Worm (Caenorhabditis elegans): ENCODE results near the gene R13A5.7.

Gene R13A5.7

ce11 chrIII:7521163-7521562 lies 48.8 kb downstream of the R13A5.7 start, which contains the start of gene lig-4:
Gene lig-4, plus strand, starts transcription at chrIII:7521463.
- no peak for TF ChIP-seq hnd-1 (tag; optimal IDR thresholded peaks at IDR 0.05)

- no peak for TF ChIP-seq ceh-13 (GFP tag; optimal IDR thresholded peaks at IDR 0.05)
- TF ChIP-seq scrt-1 (GFP tag; IDR thresholded peaks at IDR 0.05) = 0 out of 2 replicates have a peak, but pooled peaks have one; percentile 53
- TF ChIP-seq hnd-1 (tag; optimal IDR thresholded peaks at IDR 0.05) = peak; percentile 39
- peak; percentile 63; the same call in 1 of the 2 replicates for TF ChIP-seq sea-1 (GFP tag; conservative IDR thresholded peaks at IDR 0.05)
- peak; percentile 2 for TF ChIP-seq aly-1 (tag; optimal IDR thresholded peaks at IDR 0.05)
- TF ChIP-seq B0310.2 (tag; optimal IDR thresholded peaks at IDR 0.05) = peak; percentile 11
- no peak for TF ChIP-seq ceh-36 (tag; optimal IDR thresholded peaks at IDR 0.05)
- no peak for TF ChIP-seq pes-1 (GFP tag; IDR thresholded peaks at IDR 0.05)
- TF ChIP-seq tbx-11 (GFP tag; IDR thresholded peaks at IDR 0.05) = 0 out of 2 replicates have a peak, but pooled peaks have one; percentile 54
- peak; percentile 45 for TF ChIP-seq tra-4 (tag; optimal IDR thresholded peaks at IDR 0.05)
- TF ChIP-seq ets-7 (tag; optimal IDR thresholded peaks at IDR 0.05) = peak; percentile 57
- peak; percentile 98 for TF ChIP-seq tbx-37 (GFP tag; conservative IDR thresholded peaks at IDR 0.05)
- TF ChIP-seq ama-1 (optimal IDR thresholded peaks at IDR 0.05) = no peak
- TF ChIP-seq hmbx-1 (tag; optimal IDR thresholded peaks at IDR 0.05) = no peak
- TF ChIP-seq flt-1 (GFP tag; IDR thresholded peaks at IDR 0.05) = peak; percentile 65
- peak; percentile 49 for TF ChIP-seq hmg-4 (GFP tag; optimal IDR thresholded peaks at IDR 0.05)
- peak; percentile 55 for TF ChIP-seq F13C5.2 (tag; optimal IDR thresholded peaks at IDR 0.05)
Measured at ce11 chrIII:7520672-7521071, 49.3 kb downstream of the R13A5.7 start, which contains the start of the genes cux-7 and C07H6.2. Gene cux-7, minus strand, starts transcription at chrIII:7520845. Gene C07H6.2, plus strand, starts transcription at chrIII:7521009.

- TF ChIP-seq hmbx-1 (tag; optimal IDR thresholded peaks at IDR 0.05) = no peak
- TF ChIP-seq ceh-36 (tag; optimal IDR thresholded peaks at IDR 0.05) = no peak
- TF ChIP-seq scrt-1 (GFP tag; IDR thresholded peaks at IDR 0.05) = no peak
- no peak for TF ChIP-seq F13C5.2 (tag; optimal IDR thresholded peaks at IDR 0.05)
- TF ChIP-seq sea-1 (GFP tag; conservative IDR thresholded peaks at IDR 0.05) = no peak
- TF ChIP-seq hmg-4 (GFP tag; optimal IDR thresholded peaks at IDR 0.05) = no peak
- TF ChIP-seq tra-4 (tag; optimal IDR thresholded peaks at IDR 0.05) = no peak
- TF ChIP-seq tbx-11 (GFP tag; IDR thresholded peaks at IDR 0.05) = no peak
- TF ChIP-seq B0310.2 (tag; optimal IDR thresholded peaks at IDR 0.05) = no peak
- no peak for TF ChIP-seq flt-1 (GFP tag; IDR thresholded peaks at IDR 0.05)
- no peak for TF ChIP-seq ets-7 (tag; optimal IDR thresholded peaks at IDR 0.05)
- no peak for TF ChIP-seq ceh-13 (GFP tag; optimal IDR thresholded peaks at IDR 0.05)
Measured at ce11 chrIII:7518424-7518823, 51.5 kb downstream of the R13A5.7 start, which contains the start of gene clk-2. Gene clk-2, minus strand, starts transcription at chrIII:7518524.
